Worm (Caenorhabditis elegans): ENCODE measurements around the gene cfim-2.
A peak's percentile ranks its signal among the peaks of the same experiment; 100 is the strongest.

Gene cfim-2

DNA sequence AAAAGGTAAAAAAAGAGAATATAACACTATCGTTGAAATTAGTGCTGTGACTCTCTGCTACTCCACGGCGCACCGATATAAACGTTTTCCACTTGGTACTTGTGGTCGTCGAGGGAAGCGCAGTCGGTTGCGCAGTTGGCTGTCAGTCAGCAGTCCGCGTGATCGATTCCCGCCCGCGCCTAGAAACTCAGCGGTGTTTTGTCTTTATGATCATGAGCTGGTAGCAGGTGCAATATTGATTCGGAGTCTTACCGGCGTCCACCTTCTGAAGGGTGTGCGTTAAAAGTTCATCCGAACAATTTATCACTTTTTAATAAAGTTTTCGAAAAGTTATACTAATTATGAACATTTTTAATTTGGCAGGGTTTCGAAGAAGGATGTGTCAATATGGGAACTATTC, 969 bp downstream of the cfim-2 start:
- TF ChIP-seq ceh-32 (tag; optimal IDR thresholded peaks at IDR 0.05; ENCODE audit: poor library complexity) (no peak), nhr-10 (tag; optimal IDR thresholded peaks at IDR 0.05) (no peak), egl-27 (tag; optimal IDR thresholded peaks at IDR 0.05) (peak; percentile 51), dmd-9 (GFP tag; IDR thresholded peaks at IDR 0.05) (peak; percentile 66), snpc-4 (tag; optimal IDR thresholded peaks at IDR 0.05) (no peak), tag-97 (GFP tag; IDR thresholded peaks at IDR 0.05) (no peak), tra-1 (GFP tag; IDR thresholded peaks at IDR 0.05) (peak; percentile 80), unc-39 (tag; optimal IDR thresholded peaks at IDR 0.05) (no peak), dmd-8 (GFP tag; IDR thresholded peaks at IDR 0.05) (peak; percentile 98), mes-2 (tag; optimal IDR thresholded peaks at IDR 0.05; ENCODE audit: poor library complexity, severe bottlenecking) (peak; percentile 89), lin-15B (tag; optimal IDR thresholded peaks at IDR 0.05) (no peak), aha-1 (tag) (peak; percentile 93), pqm-1 (tag; optimal IDR thresholded peaks at IDR 0.05) (peak; percentile 25), ZK337.2 (GFP tag; IDR thresholded peaks at IDR 0.05) (peak; percentile 80), nhr-42 (GFP tag; IDR thresholded peaks at IDR 0.05) (peak; percentile 77; the same call in 1 of the 2 replicates), set-16 (GFP tag; IDR thresholded peaks at IDR 0.05) (peak; percentile 80; the same call in 1 of the 2 replicates), dve-1 (tag; optimal IDR thresholded peaks at IDR 0.05; ENCODE audit: insufficient read depth) (peak; percentile 90), lin-39 (tag; optimal IDR thresholded peaks at IDR 0.05) (no peak), hlh-11 (tag; optimal IDR thresholded peaks at IDR 0.05) (peak; percentile 85), fkh-10 (GFP tag; optimal IDR thresholded peaks at IDR 0.05) (no peak), attf-4 (tag; optimal IDR thresholded peaks at IDR 0.05) (no peak), jun-1 (tag; optimal IDR thresholded peaks at IDR 0.05) (peak; percentile 41), nhr-77 (tag; optimal IDR thresholded peaks at IDR 0.05) (peak; percentile 26), fos-1 (tag; optimal IDR thresholded peaks at IDR 0.05) (no peak), nhr-28 (tag; optimal IDR thresholded peaks at IDR 0.05) (peak; percentile 26), ztf-7 (tag; optimal IDR thresholded peaks at IDR 0.05) (peak; percentile 89), lir-3 (tag; optimal IDR thresholded peaks at IDR 0.05) (peak; percentile 66), daf-8 (GFP tag; IDR thresholded peaks at IDR 0.05) (peak; percentile 89; the same call in 1 of the 2 replicates), madf-9 (GFP tag; conservative IDR thresholded peaks at IDR 0.05) (peak; percentile 92), madf-5 (GFP tag; IDR thresholded peaks at IDR 0.05) (peak; percentile 76 to 82), F10B5.3 (tag; optimal IDR thresholded peaks at IDR 0.05) (peak; percentile 56), F37D6.2 (tag; optimal IDR thresholded peaks at IDR 0.05) (peak; percentile 59), skn-1 (tag; optimal IDR thresholded peaks at IDR 0.05) (no peak), sdz-12 (GFP tag; optimal IDR thresholded peaks at IDR 0.05) (peak; percentile 88), mdt-29 (GFP tag; IDR thresholded peaks at IDR 0.05) (0 out of 2 replicates have a peak, but pooled peaks have one; percentile 41), rbr-2 (tag; optimal IDR thresholded peaks at IDR 0.05) (peak; percentile 82), aly-2 (tag; optimal IDR thresholded peaks at IDR 0.05) (no peak), zip-11 (GFP tag; IDR thresholded peaks at IDR 0.05) (0 out of 2 replicates have a peak, but pooled peaks have one; percentile 50), nhr-76 (tag; optimal IDR thresholded peaks at IDR 0.05) (no peak), R02D3.7 (tag; optimal IDR thresholded peaks at IDR 0.05) (peak; percentile 41), nhr-11 (tag; optimal IDR thresholded peaks at IDR 0.05) (peak; percentile 16), spr-3 (GFP tag; optimal IDR thresholded peaks at IDR 0.05) (peak; percentile 83), egl-43 (GFP tag; IDR thresholded peaks at IDR 0.05) (peak; percentile 97), F26F4.8 (GFP tag; conservative IDR thresholded peaks at IDR 0.05) (peak; percentile 96), pha-4 (GFP tag; IDR thresholded peaks at IDR 0.05) (peak; percentile 96), pha-4 (tag; optimal IDR thresholded peaks at IDR 0.05) (no peak), ceh-82 (tag; optimal IDR thresholded peaks at IDR 0.05) (no peak), ama-1 (optimal IDR thresholded peaks at IDR 0.05) (peak; percentile 41), snpc-1.2 (GFP tag; IDR thresholded peaks at IDR 0.05) (peak; percentile 88), hlh-30 (tag; optimal IDR thresholded peaks at IDR 0.05; ENCODE audit: insufficient read depth) (peak; percentile 97), ctbp-1 (GFP tag; IDR thresholded peaks at IDR 0.05) (peak; percentile 89), zip-2 (tag; optimal IDR thresholded peaks at IDR 0.05) (peak; percentile 37), cey-2 (tag; optimal IDR thresholded peaks at IDR 0.05; ENCODE audit: borderline replicate concordance, insufficient read depth) (peak; percentile 60)
